Fruit fly (Drosophila melanogaster) whole organism, embryonic: ENCODE results near the gene BomBc3.

Experiments used
- CG10543 ChIP-seq: fragments of 200-800 bp; sonication (Bioruptor generic); optimal IDR thresholded peaks from 3 replicates; lab custom pipeline; 2017; ENCODE audit warnings: missing biosample characterization, mild to moderate bottlenecking, missing genetic modification characterization, moderate library complexity
- CG13287 ChIP-seq: fragments of 200-800 bp; sonication (Bioruptor generic); IDR thresholded peaks from 2 replicates; pipeline ENCODE4 v1.3.6; 2022; ENCODE audit warnings: missing biosample characterization, missing genetic modification characterization; ENCODE audit not compliant: partially characterized antibody
- CG17328 ChIP-seq: fragments of 200-800 bp; sonication (Bioruptor generic); IDR thresholded peaks from 2 replicates; pipeline ENCODE4 v1.3.6; 2022; ENCODE audit warnings: missing biosample characterization, missing genetic modification characterization
- CG31224 ChIP-seq: fragments of 200-800 bp; sonication (Bioruptor generic); IDR thresholded peaks from 2 replicates; pipeline ENCODE4 v1.3.6; 2022; ENCODE audit warnings: missing biosample characterization, missing genetic modification characterization
- CG34376 ChIP-seq: fragments of 200-800 bp; sonication (Bioruptor generic); optimal IDR thresholded peaks from 2 replicates; lab custom pipeline; 2018; ENCODE audit warnings: missing biosample characterization, mild to moderate bottlenecking, missing genetic modification characterization
- CG8359 ChIP-seq: fragments of 200-800 bp; sonication (Bioruptor generic); optimal IDR thresholded peaks from 2 replicates; lab custom pipeline; 2017; ENCODE audit warnings: missing biosample characterization, mild to moderate bottlenecking, missing genetic modification characterization, borderline replicate concordance
- CG8478 ChIP-seq: fragments of >200 bp; optimal IDR thresholded peaks from 2 replicates; lab custom pipeline; 2018
- CTCF ChIP-seq: fragments of 200-800 bp; sonication (Bioruptor generic); optimal IDR thresholded peaks from 2 replicates; lab custom pipeline; 2017; ENCODE audit warnings: missing biosample characterization, mild to moderate bottlenecking, missing genetic modification characterization, moderate library complexity
- bowl ChIP-seq: fragments of 200-800 bp; sonication (Bioruptor generic); IDR thresholded peaks from 2 replicates; pipeline ENCODE4 v1.3.6; 2022; ENCODE audit warnings: missing biosample characterization, missing genetic modification characterization
- chinmo ChIP-seq: fragments of 200-800 bp; sonication (Bioruptor generic); IDR thresholded peaks from 4 replicates; pipeline ENCODE4 v1.3.6; 2022; ENCODE audit warnings: missing biosample characterization, missing genetic modification characterization; ENCODE audit not compliant: partially characterized antibody
- lola ChIP-seq, 3 experiments: fragments of >200 bp in 2 of 3; fragments of 200-800 bp in 1 of 3; sonication (Bioruptor generic) in 1 of 3; optimal IDR thresholded peaks; 2 replicates each; lab custom pipeline; 2017 to 2019; ENCODE audit warnings: missing biosample characterization in 3 of 3, missing genetic modification characterization in 3 of 3, mild to moderate bottlenecking in 1 of 3, moderate library complexity in 1 of 3
- nerfin-2 ChIP-seq: fragments of 200-800 bp; sonication (Bioruptor generic); IDR thresholded peaks from 2 replicates; pipeline ENCODE4 v1.3.6; 2022; ENCODE audit warnings: missing biosample characterization, missing genetic modification characterization; ENCODE audit not compliant: partially characterized antibody

DNA sequence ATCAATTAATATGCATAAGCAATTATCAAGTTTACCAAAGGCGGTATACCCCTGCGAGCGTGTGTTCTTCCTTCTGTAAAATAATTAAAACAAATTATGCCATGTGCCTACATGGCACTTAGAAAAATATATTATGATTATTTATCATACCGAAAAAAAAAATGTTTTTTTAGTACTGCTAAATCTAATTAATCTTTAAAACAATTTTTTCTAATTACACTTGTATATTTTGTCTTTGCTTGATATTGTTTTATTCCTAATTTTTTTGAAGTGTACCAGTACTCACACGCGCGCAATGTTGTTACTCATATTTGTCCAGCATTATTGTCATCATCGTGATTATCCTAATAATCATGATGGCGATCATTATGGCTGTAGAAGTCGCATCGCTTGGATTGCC is 36.5 kb downstream of the BomBc3 start:
- TF ChIP-seq CG10543 (GFP tag; lab: Kevin White, UChicago) = no peak
- no peak for TF ChIP-seq lola (GFP tag; optimal IDR thresholded peaks at IDR 0.05; lab: Kevin White, UChicago)
- TF ChIP-seq bowl = no peak
- TF ChIP-seq chinmo (GFP tag; lab: Robert Waterston, UW) = no peak
- TF ChIP-seq CG31224 (GFP tag; lab: Robert Waterston, UW) = no peak
- no peak for TF ChIP-seq CG8359 (GFP tag; lab: Kevin White, UChicago)
- TF ChIP-seq CTCF (GFP tag; lab: Kevin White, UChicago) = no peak
- no peak for TF ChIP-seq CG8478 (lab: Kevin White, UChicago)
- no peak for TF ChIP-seq CG17328
- TF ChIP-seq nerfin-2 (GFP tag; lab: Robert Waterston, UW) = no peak
- no peak for TF ChIP-seq CG34376 (GFP tag; lab: Kevin White, UChicago)
- TF ChIP-seq CG13287 = no peak
